Fruit fly (Drosophila melanogaster) whole organism, embryonic: ENCODE measurements around the gene CstF64.
A peak's percentile ranks its signal among the peaks of the same experiment; 100 is the strongest.

Source experiments
- Antp ChIP-seq: fragments of 200-800 bp; sonication (Bioruptor generic); optimal IDR thresholded peaks from 3 replicates; lab custom pipeline; 2016; ENCODE audit warnings: missing biosample characterization, missing genetic modification characterization
- Atf6 ChIP-seq: fragments of 200-800 bp; sonication (Bioruptor generic); IDR thresholded peaks from 2 replicates; pipeline ENCODE4 v1.3.6; 2022; ENCODE audit warnings: missing biosample characterization, missing genetic modification characterization
- BEAF-32 ChIP-seq: fragments of 200-800 bp; sonication (Bioruptor generic); optimal IDR thresholded peaks from 3 replicates; lab custom pipeline; 2017; ENCODE audit warnings: missing biosample characterization, missing genetic modification characterization, mild to moderate bottlenecking, moderate library complexity, missing genetic modification reagents
- Bteb2 ChIP-seq: fragments of 200-800 bp; sonication (Bioruptor generic); optimal IDR thresholded peaks from 2 replicates; lab custom pipeline; 2016; ENCODE audit warnings: missing biosample characterization, missing genetic modification characterization
- CG10431 ChIP-seq: fragments of 200-800 bp; sonication (Bioruptor generic); optimal IDR thresholded peaks from 3 replicates; lab custom pipeline; 2018; ENCODE audit warnings: missing biosample characterization, mild to moderate bottlenecking, missing genetic modification characterization
- CG10462 ChIP-seq: fragments of 200-800 bp; sonication (Bioruptor generic); optimal IDR thresholded peaks from 2 replicates; lab custom pipeline; 2016; ENCODE audit warnings: missing biosample characterization, missing genetic modification characterization
- CG10543 ChIP-seq: fragments of 200-800 bp; sonication (Bioruptor generic); optimal IDR thresholded peaks from 3 replicates; lab custom pipeline; 2017; ENCODE audit warnings: missing biosample characterization, mild to moderate bottlenecking, missing genetic modification characterization, moderate library complexity
- CG11085 ChIP-seq: fragments of 200-800 bp; sonication (Bioruptor generic); IDR thresholded peaks from 2 replicates; pipeline ENCODE4 v1.3.6; 2022; ENCODE audit warnings: missing biosample characterization, missing genetic modification characterization
- CG11093 ChIP-seq: fragments of 200-800 bp; sonication (Bioruptor generic); IDR thresholded peaks from 3 replicates; pipeline ENCODE4 v1.3.6; 2022; ENCODE audit warnings: missing biosample characterization, missing genetic modification characterization
- CG12299 ChIP-seq: fragments of 200-800 bp; sonication (Bioruptor generic); optimal IDR thresholded peaks from 2 replicates; lab custom pipeline; 2018; ENCODE audit warnings: missing biosample characterization, mild to moderate bottlenecking, missing genetic modification characterization
- CG14667 ChIP-seq: fragments of 200-800 bp; sonication (Bioruptor generic); IDR thresholded peaks from 2 replicates; pipeline ENCODE4 v1.3.6; 2022; ENCODE audit warnings: missing biosample characterization, missing genetic modification characterization
- CG15479 ChIP-seq: fragments of 200-800 bp; sonication (Bioruptor generic); optimal IDR thresholded peaks from 3 replicates; lab custom pipeline; 2019; ENCODE audit warnings: missing biosample characterization, mild to moderate bottlenecking, missing genetic modification characterization, moderate library complexity
- CG17568 ChIP-seq: fragments of 200-800 bp; sonication (Bioruptor generic); optimal IDR thresholded peaks from 2 replicates; lab custom pipeline; 2018; ENCODE audit warnings: missing biosample characterization, mild to moderate bottlenecking, missing genetic modification characterization, moderate library complexity
- CG2120 ChIP-seq: fragments of 200-800 bp; sonication (Bioruptor generic); optimal IDR thresholded peaks from 3 replicates; lab custom pipeline; 2016; ENCODE audit warnings: missing biosample characterization, missing genetic modification characterization
- CG31388 ChIP-seq: fragments of 200-800 bp; sonication (Bioruptor generic); optimal IDR thresholded peaks from 2 replicates; lab custom pipeline; 2016; ENCODE audit warnings: missing biosample characterization, missing genetic modification characterization
- CG3407 ChIP-seq: fragments of 200-800 bp; sonication (Bioruptor generic); optimal IDR thresholded peaks from 2 replicates; lab custom pipeline; 2018; ENCODE audit warnings: missing biosample characterization, mild to moderate bottlenecking, missing genetic modification characterization
- CG4854 ChIP-seq: fragments of 200-800 bp; sonication (Bioruptor generic); optimal IDR thresholded peaks from 2 replicates; lab custom pipeline; 2016; ENCODE audit warnings: missing biosample characterization, missing genetic modification characterization, inconsistent platforms
- CG6254 ChIP-seq: fragments of 200-800 bp; sonication (Bioruptor generic); optimal IDR thresholded peaks from 3 replicates; lab custom pipeline; 2017; ENCODE audit warnings: mild to moderate bottlenecking, missing biosample characterization, missing genetic modification reagents, missing genetic modification characterization
- CG7839 ChIP-seq: fragments of 200-800 bp; sonication (Bioruptor generic); optimal IDR thresholded peaks from 3 replicates; lab custom pipeline; 2018; ENCODE audit warnings: missing biosample characterization, mild to moderate bottlenecking, missing genetic modification characterization, moderate library complexity
- CG8290 ChIP-seq, 3 experiments: fragments of 200-800 bp; sonication (Bioruptor generic); optimal IDR thresholded peaks; 2 replicates each; lab custom pipeline; 2016 to 2019; ENCODE audit warnings: missing biosample characterization in 3 of 3, missing genetic modification characterization in 3 of 3, mild to moderate bottlenecking in 2 of 3, moderate library complexity in 1 of 3
- D19B ChIP-seq: fragments of 200-800 bp; sonication (Bioruptor generic); optimal IDR thresholded peaks from 2 replicates; lab custom pipeline; 2017; ENCODE audit warnings: missing biosample characterization, mild to moderate bottlenecking, missing genetic modification characterization
- Dip3 ChIP-seq: fragments of 200-800 bp; sonication (Bioruptor generic); optimal IDR thresholded peaks from 3 replicates; lab custom pipeline; 2016; ENCODE audit warnings: missing biosample characterization, missing genetic modification characterization
- Ets65A ChIP-seq: fragments of 200-800 bp; sonication (Bioruptor generic); peaks from one replicate; lab custom pipeline; 2016; ENCODE audit warnings: missing biosample characterization, missing genetic modification characterization
- Gug ChIP-seq: fragments of 200-800 bp; sonication (Bioruptor generic); IDR thresholded peaks from 4 replicates; pipeline ENCODE4 v1.3.6; 2022; ENCODE audit warnings: missing biosample characterization, missing genetic modification characterization
- H2.0 ChIP-seq: fragments of 200-800 bp; sonication (Bioruptor generic); IDR thresholded peaks from 2 replicates; pipeline ENCODE4 v1.3.6; 2022; ENCODE audit warnings: missing biosample characterization, missing genetic modification characterization
- HLH3B ChIP-seq: fragments of 200-800 bp; sonication (Bioruptor generic); IDR thresholded peaks from 2 replicates; pipeline ENCODE4 v1.3.6; 2022; ENCODE audit warnings: missing biosample characterization, missing genetic modification characterization
- HmgZ ChIP-seq: fragments of 200-800 bp; sonication (Bioruptor generic); optimal IDR thresholded peaks from 2 replicates; lab custom pipeline; 2018; ENCODE audit warnings: missing biosample characterization, mild to moderate bottlenecking, missing genetic modification characterization
- MTF-1 ChIP-seq: fragments of 200-800 bp; sonication (Bioruptor generic); optimal IDR thresholded peaks from 2 replicates; lab custom pipeline; 2018; ENCODE audit warnings: missing biosample characterization, mild to moderate bottlenecking, missing genetic modification characterization, borderline replicate concordance
- Oli ChIP-seq: fragments of 200-800 bp; sonication (Bioruptor generic); optimal IDR thresholded peaks from 2 replicates; lab custom pipeline; 2018; ENCODE audit warnings: missing biosample characterization, mild to moderate bottlenecking, missing genetic modification characterization, moderate library complexity
- Tbp ChIP-seq: fragments of >200 bp; optimal IDR thresholded peaks from 2 replicates; lab custom pipeline; 2018; ENCODE audit warnings: missing biosample characterization, missing genetic modification characterization
- Vsx1 ChIP-seq: fragments of 200-800 bp; sonication (Bioruptor generic); optimal IDR thresholded peaks from 2 replicates; lab custom pipeline; 2017; ENCODE audit warnings: missing biosample characterization, mild to moderate bottlenecking, missing genetic modification characterization, missing genetic modification reagents
- ab ChIP-seq: fragments of 200-800 bp; sonication (Bioruptor generic); optimal IDR thresholded peaks from 2 replicates; lab custom pipeline; 2016; ENCODE audit warnings: missing biosample characterization, missing genetic modification characterization
- ac ChIP-seq: fragments of 200-800 bp; sonication (Bioruptor generic); optimal IDR thresholded peaks from 3 replicates; lab custom pipeline; 2017; ENCODE audit warnings: missing biosample characterization, mild to moderate bottlenecking, missing genetic modification characterization
- cas ChIP-seq: fragments of 200-800 bp; sonication (Bioruptor generic); IDR thresholded peaks from 2 replicates; pipeline ENCODE4 v1.3.6; 2022; ENCODE audit warnings: missing biosample characterization, missing genetic modification characterization
- cato ChIP-seq: fragments of 200-800 bp; sonication (Bioruptor generic); optimal IDR thresholded peaks from 2 replicates; lab custom pipeline; 2016; ENCODE audit warnings: missing biosample characterization, missing genetic modification characterization, borderline replicate concordance
- da ChIP-seq: fragments of 200-800 bp; sonication (Bioruptor generic); optimal IDR thresholded peaks from 2 replicates; lab custom pipeline; 2016; ENCODE audit warnings: missing biosample characterization, missing genetic modification characterization
- dmrt99B ChIP-seq: fragments of 200-800 bp; sonication (Bioruptor generic); optimal IDR thresholded peaks from 2 replicates; lab custom pipeline; 2018; ENCODE audit warnings: missing biosample characterization, mild to moderate bottlenecking, missing genetic modification characterization, moderate library complexity
- emc ChIP-seq: fragments of 200-800 bp; sonication (Bioruptor generic); optimal IDR thresholded peaks from 2 replicates; lab custom pipeline; 2016; ENCODE audit warnings: missing biosample characterization, missing genetic modification characterization
- fd3F ChIP-seq: fragments of 200-800 bp; sonication (Bioruptor generic); optimal IDR thresholded peaks from 2 replicates; lab custom pipeline; 2018; ENCODE audit warnings: missing biosample characterization, mild to moderate bottlenecking, missing genetic modification characterization, moderate library complexity
- gsb-n ChIP-seq: fragments of 200-800 bp; sonication (Bioruptor generic); optimal IDR thresholded peaks from 3 replicates; lab custom pipeline; 2018; ENCODE audit warnings: missing biosample characterization, mild to moderate bottlenecking, missing genetic modification characterization
- hb ChIP-seq: fragments of 200-800 bp; sonication (Bioruptor generic); IDR thresholded peaks from 3 replicates; pipeline ENCODE4 v1.3.6; 2022; ENCODE audit warnings: missing biosample characterization, missing genetic modification characterization; ENCODE audit not compliant: partially characterized antibody
- insv ChIP-seq, 2 experiments: fragments of 200-800 bp; sonication (Bioruptor generic); optimal IDR thresholded peaks; 3 replicates each; lab custom pipeline; 2016 to 2018; ENCODE audit warnings: missing biosample characterization in 2 of 2, missing genetic modification characterization in 2 of 2
- kay ChIP-seq: fragments of 200-800 bp; sonication (Bioruptor generic); optimal IDR thresholded peaks from 2 replicates; lab custom pipeline; 2016; ENCODE audit warnings: missing biosample characterization, missing genetic modification characterization
- oc ChIP-seq: fragments of 200-800 bp; sonication (Bioruptor generic); optimal IDR thresholded peaks from 2 replicates; lab custom pipeline; 2018; ENCODE audit warnings: missing biosample characterization, mild to moderate bottlenecking, missing genetic modification characterization, moderate library complexity
- onecut ChIP-seq: fragments of 200-800 bp; sonication (Bioruptor generic); IDR thresholded peaks from 2 replicates; pipeline ENCODE4 v1.3.6; 2022; ENCODE audit warnings: missing biosample characterization, missing genetic modification characterization
- row ChIP-seq: fragments of 200-800 bp; sonication (Bioruptor generic); IDR thresholded peaks from 3 replicates; pipeline ENCODE4 v1.3.6; 2022; ENCODE audit warnings: missing biosample characterization, missing genetic modification characterization
- sens ChIP-seq: fragments of 200-800 bp; sonication (Bioruptor generic); peaks from one replicate; lab custom pipeline; 2016; ENCODE audit warnings: missing biosample characterization, missing genetic modification characterization
- shn ChIP-seq: fragments of 200-800 bp; sonication (Bioruptor generic); optimal IDR thresholded peaks from 3 replicates; lab custom pipeline; 2016; ENCODE audit warnings: missing biosample characterization, missing genetic modification characterization
- slp2 ChIP-seq: fragments of 200-800 bp; sonication (Bioruptor generic); optimal IDR thresholded peaks from 2 replicates; lab custom pipeline; 2016; ENCODE audit warnings: missing biosample characterization, missing genetic modification characterization
- tgo ChIP-seq: fragments of 200-800 bp; sonication (Bioruptor generic); IDR thresholded peaks from 3 replicates; pipeline ENCODE4 v1.3.6; 2022; ENCODE audit warnings: missing biosample characterization, missing genetic modification characterization
- tio ChIP-seq: fragments of 200-800 bp; sonication (Bioruptor generic); optimal IDR thresholded peaks from 2 replicates; lab custom pipeline; 2017; ENCODE audit warnings: missing biosample characterization, missing genetic modification characterization, inconsistent platforms
- ttk ChIP-seq: fragments of 200-800 bp; sonication (Bioruptor generic); IDR thresholded peaks from 2 replicates; pipeline ENCODE4 v2.1.2; 2022; ENCODE audit warnings: missing biosample characterization, missing genetic modification characterization

Gene CstF64

DNA sequence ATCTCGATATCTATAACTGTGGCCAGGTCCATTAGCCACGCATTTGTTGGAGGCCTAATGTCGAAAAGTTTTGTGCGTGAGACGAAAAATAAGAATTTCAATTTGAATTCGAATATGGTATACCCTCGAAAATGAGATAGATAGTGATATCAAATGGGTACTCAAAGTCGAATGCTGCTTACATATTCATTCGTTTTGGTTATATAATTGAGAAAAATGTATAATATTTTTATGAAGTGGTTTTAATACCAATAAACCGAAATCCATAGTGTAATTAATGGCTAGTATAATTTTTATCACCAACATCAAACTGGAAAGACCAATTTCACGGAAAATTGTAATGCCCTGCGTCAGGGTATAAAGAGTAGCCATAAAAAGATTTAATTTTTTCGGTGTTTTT is 26.3 kb upstream of the CstF64 start (continued):
- TF ChIP-seq CG7839 (tag; lab: Kevin White, UChicago) (no peak), CG31388 (GFP tag; lab: Kevin White, UChicago) (no peak), insv (GFP tag; optimal IDR thresholded peaks at IDR 0.05; lab: Kevin White, UChicago) (no peak), tgo (GFP tag; lab: Robert Waterston, UW) (no peak), CG2120 (GFP tag; lab: Kevin White, UChicago) (peak; percentile 6), CG6254 (GFP tag; lab: Kevin White, UChicago) (no peak), ab (GFP tag; lab: Kevin White, UChicago) (no peak), cato (GFP tag; lab: Kevin White, UChicago) (no peak), onecut (GFP tag; lab: Robert Waterston, UW) (no peak), Dip3 (no peak), fd3F (GFP tag; lab: Kevin White, UChicago) (no peak), ttk (no peak), dmrt99B (peak; percentile 50), kay (GFP tag; lab: Kevin White, UChicago) (no peak), H2.0 (GFP tag; lab: Robert Waterston, UW) (no peak), Oli (tag; lab: Kevin White, UChicago) (peak; percentile 31), D19B (GFP tag; lab: Kevin White, UChicago) (no peak), shn (GFP tag; lab: Kevin White, UChicago) (no peak), ac (GFP tag; lab: Kevin White, UChicago) (no peak), Tbp (GFP tag; lab: Kevin White, UChicago) (no peak), HmgZ (tag; lab: Kevin White, UChicago) (no peak), cas (GFP tag; lab: Robert Waterston, UW) (no peak), CG12299 (no peak), slp2 (no peak), Antp (GFP tag; lab: Kevin White, UChicago) (no peak), gsb-n (tag; lab: Kevin White, UChicago) (peak; percentile 20), hb (GFP tag; lab: Robert Waterston, UW) (no peak), da (no peak), Atf6 (GFP tag; lab: Robert Waterston, UW) (no peak), CG10462 (GFP tag; lab: Kevin White, UChicago) (no peak), Gug (GFP tag; lab: Robert Waterston, UW) (no peak), CG10543 (GFP tag; lab: Kevin White, UChicago) (no peak), sens (GFP tag; lab: Kevin White, UChicago) (peak; percentile 61), tio (GFP tag; lab: Kevin White, UChicago) (peak; percentile 6), oc (tag; lab: Kevin White, UChicago) (peak; percentile 6), HLH3B (GFP tag; lab: Robert Waterston, UW) (no peak), Bteb2 (GFP tag; lab: Kevin White, UChicago) (no peak), MTF-1 (GFP tag; lab: Kevin White, UChicago) (no peak), CG4854 (GFP tag; lab: Kevin White, UChicago) (no peak), CG3407 (GFP tag; lab: Kevin White, UChicago) (no peak), CG17568 (no peak), CG8290 (GFP tag; optimal IDR thresholded peaks at IDR 0.05; lab: Kevin White, UChicago) (no peak), CG8290 (tag; optimal IDR thresholded peaks at IDR 0.05; lab: Kevin White, UChicago) (no peak), CG14667 (no peak), CG11093 (GFP tag; lab: Robert Waterston, UW) (no peak), Vsx1 (GFP tag; lab: Kevin White, UChicago) (no peak), row (GFP tag; lab: Robert Waterston, UW) (peak; percentile 56), emc (GFP tag; lab: Kevin White, UChicago) (no peak), Ets65A (GFP tag; lab: Kevin White, UChicago) (no peak), CG11085 (no peak), CG10431 (no peak), BEAF-32 (GFP tag; lab: Kevin White, UChicago) (no peak), CG15479 (GFP tag; lab: Kevin White, UChicago) (no peak)
